Worm (Caenorhabditis elegans) whole organism, midembryonic: ENCODE results near the gene nlp-27.

Experiments used
- T22C8.4 ChIP-seq: fragments of 200-800 bp; sonication (Bioruptor generic); IDR thresholded peaks from 2 replicates; pipeline ENCODE4 v1.3.6; 2022; ENCODE audit warnings: missing genetic modification characterization, missing compliant biosample characterization
- flt-1 ChIP-seq: fragments of 200-800 bp; sonication (Bioruptor generic); IDR thresholded peaks from 2 replicates; pipeline ENCODE4 v1.3.6; 2022; ENCODE audit warnings: missing genetic modification characterization, missing compliant biosample characterization
- klf-2 ChIP-seq: fragments of 200-800 bp; sonication (Bioruptor generic); conservative IDR thresholded peaks from 2 replicates; pipeline ENCODE4 v1.3.6; 2022; ENCODE audit warnings: missing genetic modification reagents, missing genetic modification characterization, missing compliant biosample characterization
- med-1 ChIP-seq: sonication (generic microtip); optimal IDR thresholded peaks from 2 replicates; lab custom pipeline; 2017; ENCODE audit warnings: missing genetic modification characterization, mild to moderate bottlenecking, missing compliant biosample characterization, antibody characterized with exemption, missing genetic modification reagents; ENCODE audit not compliant: insufficient read depth
- ref-1 ChIP-seq: fragments of 200-800 bp; sonication (Bioruptor generic); conservative IDR thresholded peaks from 2 replicates; pipeline ENCODE4 v1.3.6; 2022; ENCODE audit warnings: missing genetic modification reagents, missing genetic modification characterization, missing compliant biosample characterization
- ztf-23 ChIP-seq: fragments of 200-800 bp; sonication (Bioruptor generic); IDR thresholded peaks from 2 replicates; pipeline ENCODE4 v1.3.6; 2022; ENCODE audit warnings: missing genetic modification reagents, missing genetic modification characterization, missing compliant biosample characterization
- ztf-29 ChIP-seq: fragments of 200-800 bp; sonication (Bioruptor generic); IDR thresholded peaks from 2 replicates; pipeline ENCODE4 v1.3.6; 2022; ENCODE audit warnings: missing genetic modification reagents, missing genetic modification characterization, missing compliant biosample characterization

- no peak for TF ChIP-seq flt-1 (GFP tag; lab: Robert Waterston, UW)
- TF ChIP-seq ref-1, result no peak
- no peak for TF ChIP-seq klf-2
- no peak for TF ChIP-seq med-1 (GFP tag; lab: Kevin White, UChicago)
- TF ChIP-seq T22C8.4 (GFP tag; lab: Robert Waterston, UW), result no peak
- no peak for TF ChIP-seq ztf-29 (GFP tag; lab: Robert Waterston, UW)
- TF ChIP-seq ztf-23 (GFP tag; lab: Robert Waterston, UW), result no peak
Measured at ce11 chrV:3981680-3982079, 7.5 kb upstream of the nlp-27 start, which contains the start of gene nlp-30.
